Worm (Caenorhabditis elegans) whole organism, L1 larva: ENCODE results near the gene mpz-3.

Experiments
- C04F5.9 ChIP-seq: sonication (generic microtip); optimal IDR thresholded peaks from 2 replicates; lab custom pipeline; 2016; ENCODE audit warnings: missing genetic modification characterization, missing compliant biosample characterization
- C34B4.2 ChIP-seq: sonication (generic microtip); optimal IDR thresholded peaks from 2 replicates; lab custom pipeline; 2017; ENCODE audit warnings: mild to moderate bottlenecking, missing genetic modification characterization, missing compliant biosample characterization
- Y116A8C.19 ChIP-seq: sonication (generic microtip); optimal IDR thresholded peaks from 2 replicates; lab custom pipeline; 2016; ENCODE audit warnings: missing compliant biosample characterization, missing genetic modification characterization, borderline replicate concordance
- aha-1 ChIP-seq: fragments of 150-350 bp; optimal IDR thresholded peaks from 2 replicates; lab custom pipeline; 2014; ENCODE audit warnings: missing biosample characterization, missing genetic modification characterization
- blmp-1 ChIP-seq: fragments of 150-350 bp; optimal IDR thresholded peaks from 2 replicates; lab custom pipeline; 2014; ENCODE audit warnings: missing biosample characterization, missing genetic modification characterization
- ceh-8 ChIP-seq: fragments of 200-800 bp; sonication (Bioruptor generic); optimal IDR thresholded peaks from 2 replicates; lab custom pipeline; 2018; ENCODE audit warnings: mild to moderate bottlenecking, missing genetic modification characterization, moderate library complexity, missing compliant biosample characterization
- ceh-88 ChIP-seq: fragments of 200-800 bp; sonication (Bioruptor generic); IDR thresholded peaks from 2 replicates; pipeline ENCODE4 v1.3.6; 2022; ENCODE audit warnings: missing genetic modification characterization, missing compliant biosample characterization
- ceh-90 ChIP-seq: sonication (generic microtip); optimal IDR thresholded peaks from 2 replicates; lab custom pipeline; 2016; ENCODE audit warnings: missing genetic modification characterization, missing compliant biosample characterization
- ces-1 ChIP-seq: fragments of 150-350 bp; optimal IDR thresholded peaks from 2 replicates; lab custom pipeline; 2014; ENCODE audit warnings: missing biosample characterization, missing genetic modification reagents, missing genetic modification characterization
- dpl-1 ChIP-seq, 3 experiments: fragments of 150-350 bp in 2 of 3; sonication (generic microtip) in 1 of 3; optimal IDR thresholded peaks; 2 replicates each; lab custom pipeline; 2014 to 2017; ENCODE audit warnings: missing biosample characterization in 3 of 3, missing genetic modification characterization in 3 of 3, missing genetic modification reagents in 3 of 3
- dsc-1 ChIP-seq: sonication (generic microtip); optimal IDR thresholded peaks from 2 replicates; lab custom pipeline; 2016; ENCODE audit warnings: mild to moderate bottlenecking, missing genetic modification characterization, missing compliant biosample characterization
- efl-1 ChIP-seq, 4 experiments: fragments of 150-350 bp; optimal IDR thresholded peaks in 3 of 4; peaks in 1 of 4; 1 replicate in 1 of 4; 2 replicates in 3 of 4; lab custom pipeline; 2014; ENCODE audit warnings: missing biosample characterization in 2 of 4, missing genetic modification characterization in 2 of 4, missing genetic modification reagents in 2 of 4
- elt-2 ChIP-seq: sonication (generic microtip); optimal IDR thresholded peaks from 2 replicates; lab custom pipeline; 2016; ENCODE audit warnings: missing genetic modification characterization, mild to moderate bottlenecking, inconsistent platforms, missing compliant biosample characterization, missing genetic modification reagents
- elt-3 ChIP-seq, 6 experiments: fragments of 150-350 bp in 1 of 6; sonication (generic microtip); optimal IDR thresholded peaks; 2 replicates each; lab custom pipeline; 2017 to 2018; ENCODE audit warnings: missing biosample characterization in 6 of 6, missing genetic modification characterization in 6 of 6, inconsistent platforms in 1 of 6
- ets-5 ChIP-seq: fragments of 200-800 bp; sonication (Bioruptor generic); IDR thresholded peaks from 2 replicates; pipeline ENCODE4 v1.3.6; 2022; ENCODE audit warnings: missing genetic modification characterization, missing compliant biosample characterization
- fos-1 ChIP-seq: fragments of 150-350 bp; optimal IDR thresholded peaks from 2 replicates; lab custom pipeline; 2014; ENCODE audit warnings: missing biosample characterization, missing genetic modification characterization
- grh-1 ChIP-seq: fragments of 200-800 bp; sonication (Bioruptor generic); IDR thresholded peaks from 2 replicates; pipeline ENCODE4 v1.3.6; 2022; ENCODE audit warnings: missing genetic modification reagents, missing genetic modification characterization, missing compliant biosample characterization
- hlh-4 ChIP-seq: sonication (generic microtip); optimal IDR thresholded peaks from 2 replicates; lab custom pipeline; 2016; ENCODE audit warnings: mild to moderate bottlenecking, missing genetic modification characterization, missing compliant biosample characterization
- irx-1 ChIP-seq: sonication (generic microtip); optimal IDR thresholded peaks from 2 replicates; lab custom pipeline; 2016; ENCODE audit warnings: missing genetic modification characterization, missing compliant biosample characterization
- jun-1 ChIP-seq: fragments of 150-350 bp; optimal IDR thresholded peaks from 2 replicates; lab custom pipeline; 2014; ENCODE audit warnings: missing biosample characterization, missing genetic modification reagents, missing genetic modification characterization
- lin-35 ChIP-seq, 2 experiments: fragments of 150-350 bp; optimal IDR thresholded peaks; 2 replicates each; lab custom pipeline; 2014; ENCODE audit warnings: missing biosample characterization in 2 of 2, missing genetic modification characterization in 2 of 2, missing genetic modification reagents in 2 of 2
- lin-39 ChIP-seq: fragments of 150-350 bp; optimal IDR thresholded peaks from 2 replicates; lab custom pipeline; 2014; ENCODE audit warnings: missing biosample characterization, missing genetic modification reagents, missing genetic modification characterization
- lir-3 ChIP-seq: sonication (generic microtip); optimal IDR thresholded peaks from 2 replicates; lab custom pipeline; 2016; ENCODE audit warnings: mild to moderate bottlenecking, missing genetic modification characterization, moderate library complexity, missing compliant biosample characterization; ENCODE audit not compliant: poor library complexity
- lsy-2 ChIP-seq, 2 experiments: fragments of 150-350 bp; optimal IDR thresholded peaks; 2 replicates each; lab custom pipeline; 2014; ENCODE audit warnings: missing biosample characterization in 2 of 2, missing genetic modification characterization in 2 of 2
- mdl-1 ChIP-seq, 2 experiments: fragments of 150-350 bp; optimal IDR thresholded peaks; 2 replicates each; lab custom pipeline; 2014 to 2017; ENCODE audit warnings: missing biosample characterization in 2 of 2, missing genetic modification characterization in 2 of 2, inconsistent platforms in 1 of 2
- mep-1 ChIP-seq: fragments of 150-350 bp; optimal IDR thresholded peaks from 2 replicates; lab custom pipeline; 2014; ENCODE audit warnings: missing biosample characterization, missing genetic modification characterization
- nhr-11 ChIP-seq: fragments of 150-350 bp; optimal IDR thresholded peaks from 2 replicates; lab custom pipeline; 2014; ENCODE audit warnings: missing biosample characterization, missing genetic modification characterization
- nhr-19 ChIP-seq: fragments of 200-800 bp; sonication (Bioruptor generic); conservative IDR thresholded peaks from 2 replicates; pipeline ENCODE4 v1.3.6; 2022; ENCODE audit warnings: missing genetic modification characterization, missing compliant biosample characterization
- nhr-20 ChIP-seq: sonication (generic microtip); optimal IDR thresholded peaks from 2 replicates; lab custom pipeline; 2016; ENCODE audit warnings: mild to moderate bottlenecking, missing genetic modification characterization, missing compliant biosample characterization
- nhr-237 ChIP-seq: fragments of 150-350 bp; optimal IDR thresholded peaks from 2 replicates; lab custom pipeline; 2014; ENCODE audit warnings: missing biosample characterization, missing genetic modification characterization
- nhr-28 ChIP-seq: fragments of 150-350 bp; optimal IDR thresholded peaks from 2 replicates; lab custom pipeline; 2014; ENCODE audit warnings: missing biosample characterization, missing genetic modification characterization
- nhr-71 ChIP-seq: sonication (generic microtip); optimal IDR thresholded peaks from 2 replicates; lab custom pipeline; 2016; ENCODE audit warnings: mild to moderate bottlenecking, missing genetic modification characterization, moderate library complexity, missing compliant biosample characterization
- nhr-76 ChIP-seq: sonication (generic microtip); optimal IDR thresholded peaks from 2 replicates; lab custom pipeline; 2017; ENCODE audit warnings: missing biosample characterization, missing genetic modification characterization
- nhr-84 ChIP-seq: sonication (generic microtip); optimal IDR thresholded peaks from 2 replicates; lab custom pipeline; 2017; ENCODE audit warnings: missing biosample characterization, missing genetic modification characterization
- nhr-90 ChIP-seq: sonication (generic microtip); optimal IDR thresholded peaks from 2 replicates; lab custom pipeline; 2016; ENCODE audit warnings: mild to moderate bottlenecking, missing genetic modification characterization, missing compliant biosample characterization; ENCODE audit not compliant: poor library complexity
- pax-3 ChIP-seq: fragments of 200-800 bp; sonication (Bioruptor generic); optimal IDR thresholded peaks from 2 replicates; lab custom pipeline; 2018; ENCODE audit warnings: mild to moderate bottlenecking, missing genetic modification characterization, moderate library complexity, missing compliant biosample characterization
- pqm-1 ChIP-seq: sonication (generic microtip); optimal IDR thresholded peaks from 3 replicates; lab custom pipeline; 2017; ENCODE audit warnings: missing biosample characterization, missing genetic modification characterization
- skn-1 ChIP-seq: fragments of 150-350 bp; optimal IDR thresholded peaks from 2 replicates; lab custom pipeline; 2014; ENCODE audit warnings: missing biosample characterization, missing genetic modification characterization
- snu-23 ChIP-seq: sonication (generic microtip); optimal IDR thresholded peaks from 2 replicates; lab custom pipeline; 2016; ENCODE audit warnings: missing genetic modification characterization, missing compliant biosample characterization
- unc-86 ChIP-seq: sonication (generic microtip); optimal IDR thresholded peaks from 2 replicates; lab custom pipeline; 2016; ENCODE audit warnings: missing genetic modification characterization, missing compliant biosample characterization
- vab-15 ChIP-seq: sonication (generic microtip); optimal IDR thresholded peaks from 2 replicates; lab custom pipeline; 2017; ENCODE audit warnings: missing genotype, mild to moderate bottlenecking, missing genetic modification characterization, missing compliant biosample characterization
- xbp-1 ChIP-seq: sonication (generic microtip); optimal IDR thresholded peaks from 2 replicates; lab custom pipeline; 2016; ENCODE audit warnings: missing genetic modification characterization, missing compliant biosample characterization

The mpz-3 gene

DNA sequence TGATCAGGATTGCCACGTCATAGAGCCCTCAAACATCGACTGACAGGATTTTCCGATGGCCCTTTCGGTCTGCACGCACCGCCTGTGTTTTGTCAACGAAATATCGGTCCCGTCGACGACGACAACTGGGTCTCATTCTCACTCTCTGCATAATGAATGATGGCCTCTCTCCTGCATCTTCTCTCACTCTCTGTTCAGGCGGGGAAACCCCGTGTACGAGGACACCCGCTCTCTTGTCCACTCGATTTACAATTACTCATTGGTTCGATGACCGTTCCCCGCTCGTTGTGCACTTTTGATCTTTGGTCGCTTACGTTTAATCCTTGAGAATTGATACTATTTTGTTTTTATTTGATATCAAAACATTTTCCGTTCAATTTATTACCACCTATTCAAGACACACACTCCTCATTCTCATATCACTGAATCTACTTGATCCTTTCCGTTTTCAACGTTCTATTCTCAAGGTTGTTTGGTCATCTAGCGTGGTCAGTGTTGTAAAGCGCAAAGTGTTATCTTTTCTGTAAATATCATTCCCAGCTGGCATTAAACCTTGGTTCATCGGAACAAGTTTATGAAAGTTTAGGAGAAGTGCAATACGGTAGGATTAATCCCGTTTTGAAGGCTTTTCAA lies 42.5 kb downstream of the mpz-3 start (continued):
- TF ChIP-seq aha-1 (tag; lab: Kevin White, UChicago) (no peak), ets-5 (no peak)
- TF ChIP-seq, all 84 proteins: peak for 6

DNA sequence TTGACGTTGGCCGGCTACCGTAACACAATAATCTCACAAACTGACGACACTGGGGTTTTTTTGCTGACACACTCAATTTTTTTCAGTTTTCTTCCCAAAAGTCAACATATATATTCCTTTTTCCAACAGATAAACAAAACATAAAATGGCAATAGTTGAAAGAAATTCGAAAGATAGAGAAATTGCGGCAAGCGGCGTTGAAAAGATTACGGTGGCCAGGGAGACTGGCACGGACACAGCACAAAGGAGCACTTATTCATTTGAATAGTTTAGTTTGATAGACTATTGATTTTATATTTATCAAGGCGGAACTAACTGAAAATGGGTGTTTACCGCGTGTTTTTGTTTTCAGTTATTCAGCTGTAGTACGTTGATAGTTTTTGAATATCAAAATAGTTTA lies 43.9 kb downstream of the mpz-3 start, which contains the start of gene toe-2:
TSS of gene toe-2 (minus strand) at position 70 of the 400 bp plus-strand sequence.
- TF ChIP-seq efl-1 (optimal IDR thresholded peaks at IDR 0.05; lab: Kevin White, UChicago) (no peak), efl-1 (GFP tag; optimal IDR thresholded peaks at IDR 0.05 in 1 of 2; lab: Kevin White, UChicago) (no peak), C04F5.9 (tag; lab: Kevin White, UChicago) (no peak), blmp-1 (no peak), lin-35 (GFP tag; optimal IDR thresholded peaks at IDR 0.05; lab: Kevin White, UChicago) (no peak), vab-15 (no peak), fos-1 (tag; lab: Kevin White, UChicago) (no peak), nhr-11 (no peak), ets-5 (no peak), snu-23 (no peak), nhr-19 (GFP tag; lab: Robert Waterston, UW) (no peak)

DNA sequence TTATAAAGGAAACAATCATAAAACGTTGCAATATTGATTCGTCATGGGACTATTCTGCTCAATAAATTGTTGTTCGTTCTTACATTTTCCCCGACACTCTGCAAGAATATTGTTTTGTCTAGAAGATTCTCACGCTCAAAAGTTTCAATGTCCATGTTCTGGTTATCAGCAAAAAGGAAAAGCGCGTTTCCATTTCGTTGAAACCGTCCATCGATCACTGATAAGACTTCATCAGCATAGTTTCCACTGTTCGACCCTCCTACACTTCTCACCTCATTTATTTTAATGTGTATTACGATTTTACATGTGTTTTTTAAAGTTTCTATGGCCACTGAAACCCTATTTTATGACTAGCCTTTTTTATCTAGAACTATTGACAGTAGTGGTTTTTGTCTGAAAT lies 45.1 kb downstream of the mpz-3 start:
- no peak for TF ChIP-seq ceh-8
- peak; percentile 45 for TF ChIP-seq pqm-1 (tag; lab: Kevin White, UChicago)
- TF ChIP-seq hlh-4 (tag; lab: Kevin White, UChicago): no peak
- peak; percentile 40 for TF ChIP-seq blmp-1
- no peak for TF ChIP-seq unc-86 (tag; lab: Kevin White, UChicago)
- TF ChIP-seq ceh-90 (tag; lab: Kevin White, UChicago): no peak
- TF ChIP-seq nhr-84: no peak
- no peak for TF ChIP-seq nhr-237 (tag; lab: Kevin White, UChicago)
- peak; percentile 57 for TF ChIP-seq elt-2 (tag; lab: Kevin White, UChicago)
- TF ChIP-seq elt-3 (tag; optimal IDR thresholded peaks at IDR 0.05; lab: Kevin White, UChicago): no peak
- no peak for TF ChIP-seq efl-1 (optimal IDR thresholded peaks at IDR 0.05; lab: Kevin White, UChicago)
- peak in 1 of 2 experiments; percentile 87 for TF ChIP-seq efl-1 (GFP tag; optimal IDR thresholded peaks at IDR 0.05 in 1 of 2; lab: Kevin White, UChicago)
- no peak for TF ChIP-seq xbp-1 (tag; lab: Kevin White, UChicago)

DNA sequence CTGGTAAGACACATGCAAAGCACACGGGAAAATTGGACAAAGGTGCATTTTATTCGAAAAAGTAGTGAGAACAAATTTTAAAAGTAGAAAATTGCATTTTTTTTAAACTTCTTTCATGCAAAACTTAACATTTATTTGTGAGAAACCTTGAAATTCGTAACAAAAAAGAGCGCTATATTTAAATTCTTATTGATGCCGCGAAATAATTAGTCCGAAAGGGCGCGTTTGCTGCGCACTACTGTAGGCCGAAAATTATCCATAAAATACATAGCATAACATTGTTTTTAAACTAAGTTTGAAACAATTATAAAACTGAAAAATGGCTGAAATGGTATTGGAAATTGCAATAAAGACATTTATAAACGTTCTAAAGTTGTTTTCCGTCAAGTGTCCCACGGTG lies 45.5 kb downstream of the mpz-3 start:
- TF ChIP-seq blmp-1 (peak; percentile 1), nhr-11 (no peak), nhr-28 (tag; lab: Kevin White, UChicago) (no peak), lin-35 (GFP tag; optimal IDR thresholded peaks at IDR 0.05; lab: Kevin White, UChicago) (peak in 1 of 2 experiments; percentile 67), mep-1 (tag; lab: Kevin White, UChicago) (peak; percentile 39), dpl-1 (GFP tag; optimal IDR thresholded peaks at IDR 0.05; lab: Kevin White, UChicago) (peak in 2 of 3 experiments; percentile 47 to 64), lsy-2 (tag; optimal IDR thresholded peaks at IDR 0.05; lab: Kevin White, UChicago) (peak in 1 of 2 experiments; percentile 75), lir-3 (tag; lab: Kevin White, UChicago) (no peak), ces-1 (GFP tag; lab: Kevin White, UChicago) (no peak), pqm-1 (tag; lab: Kevin White, UChicago) (no peak), nhr-90 (tag; lab: Kevin White, UChicago) (no peak), nhr-19 (GFP tag; lab: Robert Waterston, UW) (no peak), ceh-90 (tag; lab: Kevin White, UChicago) (no peak), efl-1 (optimal IDR thresholded peaks at IDR 0.05; lab: Kevin White, UChicago) (peak; percentile 31), efl-1 (GFP tag; optimal IDR thresholded peaks at IDR 0.05 in 1 of 2; lab: Kevin White, UChicago) (peak; percentile 45 to 94), Y116A8C.19 (no peak), pax-3 (tag; lab: Kevin White, UChicago) (no peak)
- TF ChIP-seq, all 84 proteins: peak for 6

DNA sequence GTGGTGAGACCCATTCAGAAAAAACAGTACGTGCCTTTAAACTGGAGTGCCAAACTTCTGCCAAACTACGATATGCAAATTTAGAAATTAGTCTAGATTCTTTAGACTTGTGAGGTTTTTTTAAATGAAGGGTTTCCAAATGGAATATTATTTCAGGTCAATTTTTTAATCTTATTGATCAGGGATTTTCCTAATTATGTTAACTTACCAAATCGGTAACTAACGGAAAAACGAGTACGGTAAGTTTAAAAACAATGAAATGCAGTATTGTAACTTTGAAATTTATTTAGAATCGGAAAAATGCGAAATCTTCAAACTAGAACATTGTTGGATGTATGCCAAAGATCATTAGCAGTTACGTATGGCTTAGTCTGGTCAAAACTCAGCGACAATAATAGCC lies 48.9 kb downstream of the mpz-3 start, which contains the start of gene C56E6.7:
TSS of gene C56E6.7 (plus strand) at position 301 of the 400 bp plus-strand sequence.
- TF ChIP-seq irx-1 (tag; lab: Kevin White, UChicago): no peak
- no peak for TF ChIP-seq C34B4.2 (tag; lab: Kevin White, UChicago)
- no peak for TF ChIP-seq jun-1 (tag; lab: Kevin White, UChicago)
- TF ChIP-seq lin-35 (GFP tag; optimal IDR thresholded peaks at IDR 0.05; lab: Kevin White, UChicago): no peak
- TF ChIP-seq ceh-90 (tag; lab: Kevin White, UChicago): no peak
- no peak for TF ChIP-seq skn-1 (tag; lab: Kevin White, UChicago)
- TF ChIP-seq nhr-76 (tag; lab: Kevin White, UChicago): no peak
- TF ChIP-seq aha-1 (tag; lab: Kevin White, UChicago): no peak
- TF ChIP-seq nhr-20 (tag; lab: Kevin White, UChicago): no peak
- no peak for TF ChIP-seq lin-39 (tag; lab: Kevin White, UChicago)
- no peak for TF ChIP-seq ceh-88 (GFP tag; lab: Robert Waterston, UW)
- no peak for TF ChIP-seq grh-1 (GFP tag; lab: Robert Waterston, UW)
- TF ChIP-seq dsc-1: no peak
- no peak for TF ChIP-seq unc-86 (tag; lab: Kevin White, UChicago)
- no peak for TF ChIP-seq nhr-71
- no peak for TF ChIP-seq mdl-1 (tag; optimal IDR thresholded peaks at IDR 0.05; lab: Kevin White, UChicago)
- TF ChIP-seq nhr-90 (tag; lab: Kevin White, UChicago): no peak
- TF ChIP-seq, all 84 proteins: peak for 0
